Fruit fly (Drosophila melanogaster): ENCODE data around the gene Lim3.
A peak's percentile ranks its signal among the peaks of the same experiment; 100 is the strongest.

dm6 chr2L:19048912-19049311 lies 59.3 kb downstream of the Lim3 start, which contains the start of gene CG10470:
- TF ChIP-seq Sox102F (GFP tag; optimal IDR thresholded peaks at IDR 0.05): no peak
- no peak for TF ChIP-seq Sox15 (GFP tag; optimal IDR thresholded peaks at IDR 0.05)
- no peak for TF ChIP-seq CG3919 (GFP tag; optimal IDR thresholded peaks at IDR 0.05)
- peak; percentile 70 for TF ChIP-seq dsx (GFP tag; optimal IDR thresholded peaks at IDR 0.05; ENCODE audit: poor library complexity, severe bottlenecking)
- no peak for TF ChIP-seq Hr39 (GFP tag; optimal IDR thresholded peaks at IDR 0.05)
- no peak for TF ChIP-seq dac (GFP tag; optimal IDR thresholded peaks at IDR 0.05)

All from whole organism, prepupa.